Fruit fly (Drosophila melanogaster) whole organism, wandering third instar larva: ENCODE measurements around the gene Diap1.

Source experiments
- Abd-B ChIP-seq: fragments of >200 bp; optimal IDR thresholded peaks from 2 replicates; lab custom pipeline; 2017; ENCODE audit warnings: missing biosample characterization, missing genetic modification characterization
- CG32264 ChIP-seq: fragments of 200-800 bp; sonication (Bioruptor generic); optimal IDR thresholded peaks from 2 replicates; lab custom pipeline; 2016; ENCODE audit warnings: missing biosample characterization, missing genetic modification characterization
- CG9705 ChIP-seq: fragments of 200-800 bp; sonication (Bioruptor generic); optimal IDR thresholded peaks from 2 replicates; lab custom pipeline; 2018; ENCODE audit warnings: missing biosample characterization, mild to moderate bottlenecking, missing genetic modification characterization
- Sp1 ChIP-seq: fragments of 200-800 bp; sonication (Bioruptor generic); optimal IDR thresholded peaks from 3 replicates; lab custom pipeline; 2019; ENCODE audit warnings: missing biosample characterization, mild to moderate bottlenecking, missing genetic modification characterization, moderate library complexity
- dsf ChIP-seq: sonication (Bioruptor generic); optimal IDR thresholded peaks from 2 replicates; lab custom pipeline; 2016; ENCODE audit warnings: missing biosample characterization, missing genetic modification characterization, borderline replicate concordance
- h ChIP-seq: fragments of 200-800 bp; sonication (Bioruptor generic); optimal IDR thresholded peaks from 3 replicates; lab custom pipeline; 2016; ENCODE audit warnings: missing biosample characterization, mild to moderate bottlenecking, missing genetic modification characterization
- lola ChIP-seq: fragments of >200 bp; optimal IDR thresholded peaks from 2 replicates; lab custom pipeline; 2017; ENCODE audit warnings: missing biosample characterization, missing genetic modification characterization
- psq ChIP-seq: fragments of 200-800 bp; sonication (Bioruptor generic); optimal IDR thresholded peaks from 3 replicates; lab custom pipeline; 2017; ENCODE audit warnings: missing biosample characterization, mild to moderate bottlenecking, missing genetic modification characterization, moderate library complexity
- rgr ChIP-seq: fragments of 200-800 bp; sonication (Bioruptor generic); optimal IDR thresholded peaks from 3 replicates; lab custom pipeline; 2016; ENCODE audit warnings: missing biosample characterization, mild to moderate bottlenecking, missing genetic modification characterization
- usp ChIP-seq: fragments of >200 bp; optimal IDR thresholded peaks from 2 replicates; lab custom pipeline; 2017; ENCODE audit warnings: missing biosample characterization, missing genetic modification characterization

DNA sequence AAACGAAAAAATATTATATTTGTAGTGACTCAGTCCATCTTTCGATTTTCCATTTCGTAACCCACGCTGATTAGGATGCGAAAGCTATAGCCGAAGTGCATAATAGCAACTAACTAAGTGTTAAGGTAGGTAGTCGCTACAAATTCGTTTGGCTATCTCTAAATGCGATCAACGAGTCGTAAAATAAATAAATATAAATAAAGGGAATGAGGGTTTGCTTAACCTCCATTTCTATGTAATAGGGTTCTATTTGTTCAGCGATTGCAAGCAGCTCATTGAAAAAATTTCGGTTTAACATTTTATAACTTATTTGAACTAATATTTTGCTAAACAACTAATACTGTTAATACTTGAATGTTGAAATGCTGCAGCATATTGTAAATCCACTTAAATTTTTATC is 40.7 kb downstream of the Diap1 start:
- TF ChIP-seq usp (GFP tag; lab: Kevin White, UChicago) (no peak), psq (no peak), dsf (no peak), h (GFP tag; lab: Kevin White, UChicago) (no peak), rgr (no peak), Sp1 (GFP tag; lab: Kevin White, UChicago) (no peak), Abd-B (no peak), lola (GFP tag; lab: Kevin White, UChicago) (no peak), CG32264 (GFP tag; lab: Kevin White, UChicago) (no peak), CG9705 (GFP tag; lab: Kevin White, UChicago) (no peak)
